Fruit fly (Drosophila melanogaster): ENCODE data around the gene CG3281.
A peak's percentile ranks its signal among the peaks of the same experiment; 100 is the strongest.

The CG3281 gene

DNA sequence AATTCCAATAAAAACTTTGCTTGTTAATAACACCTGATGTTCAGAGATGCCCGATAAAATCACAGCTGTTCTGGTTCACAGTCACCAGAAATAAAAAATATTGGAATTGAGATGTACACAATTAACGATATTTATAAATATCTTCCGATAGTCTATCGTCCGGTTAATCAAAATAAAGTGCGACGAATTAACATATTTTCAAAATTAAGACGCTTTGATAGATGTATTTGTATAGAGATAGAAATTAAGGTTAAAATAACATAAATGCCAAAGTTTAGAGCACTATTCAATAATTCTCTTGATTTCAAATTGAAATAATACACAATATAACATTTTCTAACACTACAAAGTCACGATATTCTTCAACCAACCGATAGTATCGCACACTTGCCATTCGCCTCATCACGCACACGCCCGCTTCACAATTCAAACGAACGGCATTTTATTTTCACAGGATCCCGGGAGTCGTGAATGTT, at the start of gene CG3281, which contains the start of gene aurA (continued):
- TF ChIP-seq chinmo (GFP tag; IDR thresholded peaks at IDR 0.05; ENCODE audit: partially characterized antibody): peak; percentile 86; the same call in 3 of the 4 replicates
- TF ChIP-seq zf30C (GFP tag; optimal IDR thresholded peaks at IDR 0.05): no peak
- peak; percentile 79 for TF ChIP-seq pum (GFP tag; optimal IDR thresholded peaks at IDR 0.05)
- TF ChIP-seq ac (GFP tag; optimal IDR thresholded peaks at IDR 0.05): no peak
- TF ChIP-seq ap (GFP tag; IDR thresholded peaks at IDR 0.05): no peak
- TF ChIP-seq lab (GFP tag; optimal IDR thresholded peaks at IDR 0.05): no peak
- peak; percentile 75 for TF ChIP-seq zen (tag; optimal IDR thresholded peaks at IDR 0.05)
- TF ChIP-seq esg (GFP tag; conservative IDR thresholded peaks at IDR 0.05): peak; percentile 49; the same call in 1 of the 2 replicates
- TF ChIP-seq Rx (GFP tag; IDR thresholded peaks at IDR 0.05): peak; percentile 31; the same call in 1 of the 2 replicates
- no peak for TF ChIP-seq ATbp (GFP tag; optimal IDR thresholded peaks at IDR 0.05)
- peak; percentile 86 for TF ChIP-seq sug (tag; optimal IDR thresholded peaks at IDR 0.05)
- no peak for TF ChIP-seq pros (GFP tag; optimal IDR thresholded peaks at IDR 0.05)
- peak; percentile 77 for TF ChIP-seq ato (GFP tag; IDR thresholded peaks at IDR 0.05; ENCODE audit: partially characterized antibody)
- TF ChIP-seq Fer2 (tag; optimal IDR thresholded peaks at IDR 0.05): peak; percentile 67
- TF ChIP-seq croc (GFP tag; conservative IDR thresholded peaks at IDR 0.05): peak; percentile 35
- TF ChIP-seq Ravus (GFP tag; IDR thresholded peaks at IDR 0.05): no peak
- peak; percentile 1 for TF ChIP-seq CG3065 (GFP tag; optimal IDR thresholded peaks at IDR 0.05)
- no peak for TF ChIP-seq CG8478 (optimal IDR thresholded peaks at IDR 0.05)
- TF ChIP-seq NfI (GFP tag; optimal IDR thresholded peaks at IDR 0.05): peak; percentile 63
- peak; percentile 92 for TF ChIP-seq stwl (tag; optimal IDR thresholded peaks at IDR 0.05)
- TF ChIP-seq Oaz (GFP tag; IDR thresholded peaks at IDR 0.05): no peak
- peak; percentile 85 for TF ChIP-seq Ets97D (GFP tag; optimal IDR thresholded peaks at IDR 0.05)
- peak; percentile 83 for TF ChIP-seq CG15514 (GFP tag; optimal IDR thresholded peaks at IDR 0.05)
- no peak for TF ChIP-seq jigr1 (GFP tag; IDR thresholded peaks at IDR 0.05)
- TF ChIP-seq CG17328 (GFP tag; IDR thresholded peaks at IDR 0.05): 0 out of 2 replicates have a peak, but pooled peaks have one; percentile 5
- peak; percentile 48 for TF ChIP-seq CG13894 (tag; optimal IDR thresholded peaks at IDR 0.05)
- peak; percentile 84 for TF ChIP-seq CG9215 (GFP tag; IDR thresholded peaks at IDR 0.05)
- TF ChIP-seq TFAM (GFP tag; optimal IDR thresholded peaks at IDR 0.05): no peak
- TF ChIP-seq abd-A (tag; optimal IDR thresholded peaks at IDR 0.05): no peak
- TF ChIP-seq pzg (GFP tag; optimal IDR thresholded peaks at IDR 0.05): peak; percentile 86
- peak; percentile 87 for TF ChIP-seq Abd-B (GFP tag; optimal IDR thresholded peaks at IDR 0.05)
- TF ChIP-seq Hr78 (GFP tag; optimal IDR thresholded peaks at IDR 0.05): no peak
- no peak for TF ChIP-seq C15 (GFP tag; IDR thresholded peaks at IDR 0.05)
- TF ChIP-seq cwo (GFP tag; optimal IDR thresholded peaks at IDR 0.05): no peak
- no peak for TF ChIP-seq jing (GFP tag; optimal IDR thresholded peaks at IDR 0.05)
- TF ChIP-seq CG8290 (GFP tag; optimal IDR thresholded peaks at IDR 0.05): peak; percentile 86
- TF ChIP-seq CG8290 (tag; optimal IDR thresholded peaks at IDR 0.05): peak; percentile 50 to 72
- TF ChIP-seq Neu2 (GFP tag; optimal IDR thresholded peaks at IDR 0.05; ENCODE audit: borderline replicate concordance): peak; percentile 28
- TF ChIP-seq CG9876 (GFP tag; optimal IDR thresholded peaks at IDR 0.05): peak; percentile 68
- TF ChIP-seq CG11560 (tag; IDR thresholded peaks at IDR 0.05): peak; percentile 27; the same call in 1 of the 3 replicates
- TF ChIP-seq Antp (GFP tag; optimal IDR thresholded peaks at IDR 0.05): peak; percentile 72
- peak; percentile 87 for TF ChIP-seq CG9932 (GFP tag; IDR thresholded peaks at IDR 0.05)
- TF ChIP-seq vnd (GFP tag; IDR thresholded peaks at IDR 0.05; ENCODE audit: partially characterized antibody): peak; percentile 97
- TF ChIP-seq dimm (GFP tag; IDR thresholded peaks at IDR 0.05): no peak
- peak; percentile 61 for TF ChIP-seq vvl (GFP tag; IDR thresholded peaks at IDR 0.05)
- TF ChIP-seq CG10565 (GFP tag; optimal IDR thresholded peaks at IDR 0.05): peak; percentile 20
- TF ChIP-seq cg (GFP tag; optimal IDR thresholded peaks at IDR 0.05): no peak
- TF ChIP-seq CG11085 (GFP tag; IDR thresholded peaks at IDR 0.05): peak; percentile 46; the same call in 1 of the 2 replicates
- TF ChIP-seq shn (GFP tag; optimal IDR thresholded peaks at IDR 0.05): peak; percentile 80
- TF ChIP-seq cato (GFP tag; optimal IDR thresholded peaks at IDR 0.05; ENCODE audit: borderline replicate concordance): peak; percentile 40
